Fruit fly (Drosophila melanogaster) whole organism, embryonic: ENCODE measurements around the gene CG7953.
A peak's percentile ranks its signal among the peaks of the same experiment; 100 is the strongest.

Experiments used
- Awh ChIP-seq: fragments of 200-800 bp; sonication (Bioruptor generic); IDR thresholded peaks from 2 replicates; pipeline ENCODE4, ENCODE4 v1.3.6; 2022; ENCODE audit warnings: missing biosample characterization, missing genetic modification characterization
- BEAF-32 ChIP-seq: fragments of 200-800 bp; sonication (Bioruptor generic); optimal IDR thresholded peaks from 3 replicates; lab custom pipeline; 2017; ENCODE audit warnings: missing biosample characterization, missing genetic modification characterization, mild to moderate bottlenecking, moderate library complexity, missing genetic modification reagents
- CG10267 ChIP-seq: fragments of 200-800 bp; sonication (Bioruptor generic); optimal IDR thresholded peaks from 2 replicates; lab custom pipeline; 2018; ENCODE audit warnings: missing biosample characterization, mild to moderate bottlenecking, missing genetic modification characterization, moderate library complexity
- CG10959 ChIP-seq: fragments of 200-800 bp; sonication (Bioruptor generic); IDR thresholded peaks from 2 replicates; pipeline ENCODE4 v1.3.6; 2022; ENCODE audit warnings: missing biosample characterization, missing genetic modification characterization
- CG11696 ChIP-seq: fragments of 200-800 bp; sonication (Bioruptor generic); IDR thresholded peaks from 2 replicates; pipeline ENCODE4 v1.3.6; 2022; ENCODE audit warnings: missing biosample characterization, missing genetic modification characterization
- CG12236 ChIP-seq: fragments of 200-800 bp; sonication (Bioruptor generic); optimal IDR thresholded peaks from 2 replicates; lab custom pipeline; 2016; ENCODE audit warnings: missing biosample characterization, missing genetic modification characterization
- CG12744 ChIP-seq: fragments of 200-800 bp; sonication (Bioruptor generic); optimal IDR thresholded peaks from 2 replicates; lab custom pipeline; 2016; ENCODE audit warnings: missing biosample characterization, missing genetic modification characterization
- CG12769 ChIP-seq: fragments of 200-800 bp; sonication (Bioruptor generic); optimal IDR thresholded peaks from 2 replicates; lab custom pipeline; 2019; ENCODE audit warnings: missing biosample characterization, mild to moderate bottlenecking, missing genetic modification characterization, moderate library complexity
- CG13287 ChIP-seq: fragments of 200-800 bp; sonication (Bioruptor generic); IDR thresholded peaks from 2 replicates; pipeline ENCODE4 v1.3.6; 2022; ENCODE audit warnings: missing biosample characterization, missing genetic modification characterization; ENCODE audit not compliant: partially characterized antibody
- CG17361 ChIP-seq: fragments of 200-800 bp; sonication (Bioruptor generic); IDR thresholded peaks from 3 replicates; pipeline ENCODE4 v1.3.6; 2022; ENCODE audit warnings: missing biosample characterization, missing genetic modification characterization
- CG2116 ChIP-seq: fragments of 200-800 bp; sonication (Bioruptor generic); optimal IDR thresholded peaks from 3 replicates; lab custom pipeline; 2018; ENCODE audit warnings: missing biosample characterization, mild to moderate bottlenecking, missing genetic modification characterization
- CG31388 ChIP-seq: fragments of 200-800 bp; sonication (Bioruptor generic); optimal IDR thresholded peaks from 2 replicates; lab custom pipeline; 2016; ENCODE audit warnings: missing biosample characterization, missing genetic modification characterization
- CG32767 ChIP-seq: fragments of 200-800 bp; sonication (Bioruptor generic); IDR thresholded peaks from 2 replicates; pipeline ENCODE4 v1.3.6; 2022; ENCODE audit warnings: missing biosample characterization, missing genetic modification characterization
- CG34224 ChIP-seq: fragments of 200-800 bp; sonication (Bioruptor generic); IDR thresholded peaks from 3 replicates; pipeline ENCODE4 v1.3.6; 2022; ENCODE audit warnings: missing biosample characterization, missing genetic modification characterization; ENCODE audit not compliant: partially characterized antibody
- CG4617 ChIP-seq: fragments of 200-800 bp; sonication (Bioruptor generic); optimal IDR thresholded peaks from 3 replicates; lab custom pipeline; 2016; ENCODE audit warnings: missing biosample characterization, missing genetic modification characterization, borderline replicate concordance
- CG5245 ChIP-seq: fragments of 200-800 bp; sonication (Bioruptor generic); optimal IDR thresholded peaks from 3 replicates; lab custom pipeline; 2016; ENCODE audit warnings: missing biosample characterization, missing genetic modification characterization
- CG6765 ChIP-seq: fragments of 200-800 bp; sonication (Bioruptor generic); optimal IDR thresholded peaks from 3 replicates; lab custom pipeline; 2017; ENCODE audit warnings: missing biosample characterization, mild to moderate bottlenecking, missing genetic modification characterization
- CG7271 ChIP-seq: fragments of 200-800 bp; sonication (Bioruptor generic); optimal IDR thresholded peaks from 2 replicates; lab custom pipeline; 2018; ENCODE audit warnings: missing biosample characterization, mild to moderate bottlenecking, missing genetic modification characterization, moderate library complexity
- CG9797 ChIP-seq: fragments of 200-800 bp; sonication (Bioruptor generic); optimal IDR thresholded peaks from 3 replicates; lab custom pipeline; 2018; ENCODE audit warnings: missing biosample characterization, mild to moderate bottlenecking, missing genetic modification characterization
- Dp ChIP-seq: fragments of 200-800 bp; sonication (Bioruptor generic); optimal IDR thresholded peaks from 2 replicates; lab custom pipeline; 2018; ENCODE audit warnings: missing biosample characterization, mild to moderate bottlenecking, missing genetic modification characterization, moderate library complexity
- E2f2 ChIP-seq: fragments of 200-800 bp; sonication (Bioruptor generic); IDR thresholded peaks from 2 replicates; pipeline ENCODE4 v1.3.6; 2022; ENCODE audit warnings: missing biosample characterization, missing genetic modification characterization
- Fer1 ChIP-seq: fragments of 200-800 bp; sonication (Bioruptor generic); optimal IDR thresholded peaks from 2 replicates; lab custom pipeline; 2017; ENCODE audit warnings: missing biosample characterization, mild to moderate bottlenecking, missing genetic modification characterization
- Fer3 ChIP-seq: fragments of 200-800 bp; sonication (Bioruptor generic); optimal IDR thresholded peaks from 2 replicates; lab custom pipeline; 2018; ENCODE audit warnings: missing biosample characterization, mild to moderate bottlenecking, missing genetic modification characterization, moderate library complexity
- Gug ChIP-seq: fragments of 200-800 bp; sonication (Bioruptor generic); IDR thresholded peaks from 4 replicates; pipeline ENCODE4 v1.3.6; 2022; ENCODE audit warnings: missing biosample characterization, missing genetic modification characterization
- Lim3 ChIP-seq: fragments of 200-800 bp; sonication (Bioruptor generic); IDR thresholded peaks from 2 replicates; pipeline ENCODE4 v1.3.6; 2022; ENCODE audit warnings: missing biosample characterization, missing genetic modification characterization
- MBD-R2 ChIP-seq: fragments of 200-800 bp; sonication (Bioruptor generic); IDR thresholded peaks from 2 replicates; pipeline ENCODE4 v1.3.6; 2022; ENCODE audit warnings: missing biosample characterization, missing genetic modification characterization
- MESR4 ChIP-seq: fragments of 200-800 bp; sonication (Bioruptor generic); optimal IDR thresholded peaks from 2 replicates; lab custom pipeline; 2018; ENCODE audit warnings: missing biosample characterization, mild to moderate bottlenecking, missing genetic modification characterization, moderate library complexity
- Myb ChIP-seq: fragments of 200-800 bp; sonication (Bioruptor generic); optimal IDR thresholded peaks from 2 replicates; lab custom pipeline; 2016; ENCODE audit warnings: missing biosample characterization, missing genetic modification characterization
- Pdp1 ChIP-seq, 2 experiments: fragments of 200-800 bp; sonication (Bioruptor generic); optimal IDR thresholded peaks; 3 replicates each; lab custom pipeline; 2016; ENCODE audit warnings: missing biosample characterization in 2 of 2, missing genetic modification characterization in 2 of 2, mild to moderate bottlenecking in 1 of 2, moderate library complexity in 1 of 2
- Scr ChIP-seq: fragments of 200-800 bp; sonication (Bioruptor generic); IDR thresholded peaks from 2 replicates; pipeline ENCODE4 v1.3.6; 2022; ENCODE audit warnings: missing biosample characterization, missing genetic modification characterization; ENCODE audit not compliant: partially characterized antibody
- Sox102F ChIP-seq: fragments of 200-800 bp; sonication (Bioruptor generic); optimal IDR thresholded peaks from 2 replicates; lab custom pipeline; 2018; ENCODE audit warnings: missing biosample characterization, mild to moderate bottlenecking, missing genetic modification characterization, moderate library complexity
- YL-1 ChIP-seq: fragments of 200-800 bp; sonication (Bioruptor generic); optimal IDR thresholded peaks from 3 replicates; lab custom pipeline; 2017; ENCODE audit warnings: missing biosample characterization, mild to moderate bottlenecking, missing genetic modification characterization
- amos ChIP-seq: fragments of 200-800 bp; sonication (Bioruptor generic); IDR thresholded peaks from 2 replicates; pipeline ENCODE4 v1.3.6; 2022; ENCODE audit warnings: missing biosample characterization, missing genetic modification characterization; ENCODE audit not compliant: partially characterized antibody
- ash1 ChIP-seq: fragments of 200-800 bp; sonication (Bioruptor generic); optimal IDR thresholded peaks from 2 replicates; lab custom pipeline; 2018; ENCODE audit warnings: missing biosample characterization, mild to moderate bottlenecking, missing genetic modification characterization
- cas ChIP-seq: fragments of 200-800 bp; sonication (Bioruptor generic); IDR thresholded peaks from 2 replicates; pipeline ENCODE4 v1.3.6; 2022; ENCODE audit warnings: missing biosample characterization, missing genetic modification characterization
- gfzf ChIP-seq: fragments of 200-800 bp; sonication (Bioruptor generic); optimal IDR thresholded peaks from 2 replicates; lab custom pipeline; 2016; ENCODE audit warnings: missing biosample characterization, mild to moderate bottlenecking, missing genetic modification characterization, moderate library complexity
- grn ChIP-seq: fragments of 200-800 bp; sonication (Bioruptor generic); optimal IDR thresholded peaks from 3 replicates; lab custom pipeline; 2017; ENCODE audit warnings: missing biosample characterization, missing genetic modification characterization
- gsb ChIP-seq: fragments of 200-800 bp; sonication (Bioruptor generic); IDR thresholded peaks from 2 replicates; pipeline ENCODE4 v1.3.6; 2022; ENCODE audit warnings: missing biosample characterization, missing genetic modification characterization
- hkb ChIP-seq, 2 experiments: fragments of 200-800 bp in 1 of 2; fragments of >200 bp in 1 of 2; sonication (Bioruptor generic) in 1 of 2; IDR thresholded peaks in 1 of 2; optimal IDR thresholded peaks in 1 of 2; 2 replicates each; pipeline versions ENCODE4 v1.3.6 to Lab custom; 2017 to 2022; ENCODE audit warnings: missing biosample characterization in 1 of 2, missing genetic modification characterization in 1 of 2
- pzg ChIP-seq: fragments of 200-800 bp; sonication (Bioruptor generic); optimal IDR thresholded peaks from 3 replicates; lab custom pipeline; 2018; ENCODE audit warnings: missing biosample characterization, mild to moderate bottlenecking, missing genetic modification characterization, moderate library complexity
- sens-2 ChIP-seq: fragments of 200-800 bp; sonication (Bioruptor generic); IDR thresholded peaks from 2 replicates; pipeline ENCODE4 v1.3.6; 2022; ENCODE audit warnings: missing biosample characterization, missing genetic modification characterization
- shn ChIP-seq: fragments of 200-800 bp; sonication (Bioruptor generic); optimal IDR thresholded peaks from 3 replicates; lab custom pipeline; 2016; ENCODE audit warnings: missing biosample characterization, missing genetic modification characterization
- sim ChIP-seq: fragments of 200-800 bp; sonication (Bioruptor generic); IDR thresholded peaks from 2 replicates; pipeline ENCODE4 v1.3.6; 2022; ENCODE audit warnings: missing biosample characterization, missing genetic modification characterization
- sna ChIP-seq: fragments of 200-800 bp; sonication (Bioruptor generic); IDR thresholded peaks from 2 replicates; pipeline ENCODE4 v1.3.6; 2022; ENCODE audit warnings: missing biosample characterization, missing genetic modification characterization; ENCODE audit not compliant: partially characterized antibody
- so ChIP-seq: fragments of 200-800 bp; sonication (Bioruptor generic); IDR thresholded peaks from 3 replicates; pipeline ENCODE4 v1.3.6; 2022; ENCODE audit warnings: missing biosample characterization, missing genetic modification characterization
- tap ChIP-seq: fragments of 200-800 bp; optimal IDR thresholded peaks from 3 replicates; lab custom pipeline; 2019; ENCODE audit warnings: missing biosample characterization, mild to moderate bottlenecking, missing genetic modification characterization, moderate library complexity
- twi ChIP-seq: fragments of 200-800 bp; optimal IDR thresholded peaks from 2 replicates; lab custom pipeline; 2019; ENCODE audit warnings: missing biosample characterization, mild to moderate bottlenecking, missing genetic modification characterization, moderate library complexity
- tx ChIP-seq: fragments of 200-800 bp; sonication (Bioruptor generic); optimal IDR thresholded peaks from 2 replicates; lab custom pipeline; 2016; ENCODE audit warnings: missing biosample characterization, missing genetic modification characterization
- unpg ChIP-seq: fragments of 200-800 bp; sonication (Bioruptor generic); optimal IDR thresholded peaks from 3 replicates; lab custom pipeline; 2018; ENCODE audit warnings: missing biosample characterization, mild to moderate bottlenecking, missing genetic modification characterization, moderate library complexity

CG7953 gene

dm6 chr2L:13820948-13821347 is 26.8 kb upstream of the CG7953 start, which contains the start of gene b:
TSS of gene b (plus strand) at chr2L:13821248.
- TF ChIP-seq cas (GFP tag; lab: Robert Waterston, UW): no peak
- TF ChIP-seq shn (GFP tag; lab: Kevin White, UChicago): no peak
- TF ChIP-seq CG10267 (tag; lab: Kevin White, UChicago): no peak
- no peak for TF ChIP-seq sna (GFP tag; lab: Robert Waterston, UW)
- TF ChIP-seq Scr: no peak
- TF ChIP-seq BEAF-32: no peak
- TF ChIP-seq CG12236 (GFP tag; lab: Kevin White, UChicago): no peak
- no peak for TF ChIP-seq CG32767 (GFP tag; lab: Robert Waterston, UW)
- TF ChIP-seq CG11696 (GFP tag; lab: Robert Waterston, UW): no peak
- no peak for TF ChIP-seq hkb (optimal IDR thresholded peaks at IDR 0.05; lab: Kevin White, UChicago)
- no peak for TF ChIP-seq hkb (GFP tag; IDR thresholded peaks at IDR 0.05; lab: Robert Waterston, UW)

dm6 chr2L:13827557-13827956 is 20.2 kb upstream of the CG7953 start, which contains the start of gene PolG1:
TSS of gene PolG1 (minus strand) at chr2L:13827772.
- TF ChIP-seq gfzf (peak; percentile 66), Myb (GFP tag; lab: Kevin White, UChicago) (peak; percentile 81), MBD-R2 (GFP tag; lab: Robert Waterston, UW) (peak; percentile 58), ash1 (GFP tag; lab: Kevin White, UChicago) (no peak), CG13287 (GFP tag; lab: Robert Waterston, UW) (peak; percentile 28; the same call in 1 of the 2 replicates), YL-1 (GFP tag; lab: Kevin White, UChicago) (peak; percentile 24), BEAF-32 (peak; percentile 28), pzg (GFP tag; lab: Kevin White, UChicago) (peak; percentile 29), Awh (GFP tag; lab: Robert Waterston, UW) (no peak), CG17361 (GFP tag; lab: Robert Waterston, UW) (no peak), tx (GFP tag; lab: Kevin White, UChicago) (no peak), cas (GFP tag; lab: Robert Waterston, UW) (no peak), CG4617 (GFP tag; lab: Kevin White, UChicago) (peak; percentile 22), sim (GFP tag; lab: Robert Waterston, UW) (no peak), CG5245 (GFP tag; lab: Kevin White, UChicago) (no peak), sens-2 (GFP tag; lab: Robert Waterston, UW) (no peak), CG31388 (GFP tag; lab: Kevin White, UChicago) (no peak), CG2116 (peak; percentile 12), MESR4 (peak; percentile 14), Dp (peak; percentile 38), CG34224 (GFP tag; lab: Robert Waterston, UW) (peak; percentile 20; the same call in 1 of the 3 replicates), E2f2 (GFP tag; lab: Robert Waterston, UW) (peak; percentile 31), amos (0 out of 2 replicates have a peak, but pooled peaks have one; percentile 8), CG9797 (GFP tag; lab: Kevin White, UChicago) (peak; percentile 64), so (no peak)

dm6 chr2L:13829540-13829939 is 18.2 kb upstream of the CG7953 start, which contains the start of the genes Arpc1 and Orc5:
TSS of gene Arpc1 (minus strand) at chr2L:13829741.
TSS of gene Orc5 (plus strand) at chr2L:13829837.
- TF ChIP-seq Fer3 (tag; lab: Kevin White, UChicago) (no peak), Scr (peak; percentile 86), grn (GFP tag; lab: Kevin White, UChicago) (no peak), gsb (GFP tag; lab: Robert Waterston, UW) (no peak), tap (tag; lab: Kevin White, UChicago) (no peak), unpg (GFP tag; lab: Kevin White, UChicago) (no peak), Gug (no peak), CG10959 (GFP tag; lab: Robert Waterston, UW) (no peak), Pdp1 (GFP tag; optimal IDR thresholded peaks at IDR 0.05; lab: Kevin White, UChicago) (peak in 1 of 2 experiments; percentile 84), Sox102F (GFP tag; lab: Kevin White, UChicago) (no peak), Lim3 (no peak), twi (tag; lab: Kevin White, UChicago) (no peak), Fer1 (GFP tag; lab: Kevin White, UChicago) (no peak), CG12769 (no peak), CG12744 (GFP tag; lab: Kevin White, UChicago) (no peak), CG6765 (GFP tag; lab: Kevin White, UChicago) (no peak), CG7271 (tag; lab: Kevin White, UChicago) (peak; percentile 50)
